Fruit fly (Drosophila melanogaster) whole organism, embryonic: ENCODE results near the gene Wdfy2.

Experiments used
- Atf6 ChIP-seq: fragments of 200-800 bp; sonication (Bioruptor generic); IDR thresholded peaks from 2 replicates; pipeline ENCODE4 v1.3.6; 2022; ENCODE audit warnings: missing biosample characterization, missing genetic modification characterization
- BEAF-32 ChIP-seq: fragments of 200-800 bp; sonication (Bioruptor generic); optimal IDR thresholded peaks from 3 replicates; lab custom pipeline; 2017; ENCODE audit warnings: missing biosample characterization, missing genetic modification characterization, mild to moderate bottlenecking, moderate library complexity, missing genetic modification reagents
- CG11093 ChIP-seq: fragments of 200-800 bp; sonication (Bioruptor generic); IDR thresholded peaks from 3 replicates; pipeline ENCODE4 v1.3.6; 2022; ENCODE audit warnings: missing biosample characterization, missing genetic modification characterization
- CG11398 ChIP-seq: fragments of 200-800 bp; sonication (Bioruptor generic); optimal IDR thresholded peaks from 2 replicates; lab custom pipeline; 2016; ENCODE audit warnings: missing biosample characterization, missing genetic modification characterization
- CG11560 ChIP-seq: fragments of 200-800 bp; sonication (Bioruptor generic); IDR thresholded peaks from 3 replicates; pipeline ENCODE4 v1.3.6; 2022; ENCODE audit warnings: missing biosample characterization, missing genetic modification characterization
- CG12659 ChIP-seq: fragments of 200-800 bp; sonication (Bioruptor generic); optimal IDR thresholded peaks from 3 replicates; lab custom pipeline; 2017; ENCODE audit warnings: mild to moderate bottlenecking, missing biosample characterization, missing genetic modification reagents, missing genetic modification characterization
- CG12744 ChIP-seq: fragments of 200-800 bp; sonication (Bioruptor generic); optimal IDR thresholded peaks from 2 replicates; lab custom pipeline; 2016; ENCODE audit warnings: missing biosample characterization, missing genetic modification characterization
- CG13287 ChIP-seq: fragments of 200-800 bp; sonication (Bioruptor generic); IDR thresholded peaks from 2 replicates; pipeline ENCODE4 v1.3.6; 2022; ENCODE audit warnings: missing biosample characterization, missing genetic modification characterization; ENCODE audit not compliant: partially characterized antibody
- CG14710 ChIP-seq: fragments of 200-800 bp; sonication (Bioruptor generic); optimal IDR thresholded peaks from 3 replicates; lab custom pipeline; 2019; ENCODE audit warnings: missing biosample characterization, mild to moderate bottlenecking, missing genetic modification characterization, moderate library complexity
- CG15073 ChIP-seq: fragments of 200-800 bp; sonication (Bioruptor generic); optimal IDR thresholded peaks from 2 replicates; lab custom pipeline; 2016; ENCODE audit warnings: missing biosample characterization, missing genetic modification characterization
- CG15696 ChIP-seq: fragments of 200-800 bp; sonication (Bioruptor generic); optimal IDR thresholded peaks from 2 replicates; lab custom pipeline; 2019; ENCODE audit warnings: missing biosample characterization, mild to moderate bottlenecking, missing genetic modification characterization, moderate library complexity
- CG16779 ChIP-seq: fragments of 200-800 bp; sonication (Bioruptor generic); IDR thresholded peaks from 2 replicates; pipeline ENCODE4 v1.3.6; 2022; ENCODE audit warnings: missing biosample characterization, missing genetic modification characterization
- CG17612 ChIP-seq: fragments of 200-800 bp; sonication (Bioruptor generic); IDR thresholded peaks from 2 replicates; pipeline ENCODE4 v1.3.6; 2022; ENCODE audit warnings: missing biosample characterization, missing genetic modification characterization
- CG2889 ChIP-seq: fragments of 200-800 bp; sonication (Bioruptor generic); IDR thresholded peaks from 3 replicates; pipeline ENCODE4 v1.3.6; 2022; ENCODE audit warnings: missing biosample characterization, missing genetic modification characterization
- CG3065 ChIP-seq: fragments of 200-800 bp; sonication (Bioruptor generic); optimal IDR thresholded peaks from 2 replicates; lab custom pipeline; 2016; ENCODE audit warnings: missing biosample characterization, missing genetic modification characterization
- CG31224 ChIP-seq: fragments of 200-800 bp; sonication (Bioruptor generic); IDR thresholded peaks from 2 replicates; pipeline ENCODE4 v1.3.6; 2022; ENCODE audit warnings: missing biosample characterization, missing genetic modification characterization
- CG32532 ChIP-seq: fragments of 200-800 bp; sonication (Bioruptor generic); IDR thresholded peaks from 2 replicates; pipeline ENCODE4 v1.3.6; 2022; ENCODE audit warnings: missing biosample characterization, missing genetic modification characterization
- CG32772 ChIP-seq: fragments of 200-800 bp; sonication (Bioruptor generic); IDR thresholded peaks from 2 replicates; pipeline ENCODE4 v1.3.6; 2022; ENCODE audit warnings: missing biosample characterization, missing genetic modification characterization
- CG34224 ChIP-seq: fragments of 200-800 bp; sonication (Bioruptor generic); IDR thresholded peaks from 3 replicates; pipeline ENCODE4 v1.3.6; 2022; ENCODE audit warnings: missing biosample characterization, missing genetic modification characterization; ENCODE audit not compliant: partially characterized antibody
- CG4707 ChIP-seq: fragments of 200-800 bp; sonication (Bioruptor generic); optimal IDR thresholded peaks from 2 replicates; lab custom pipeline; 2018; ENCODE audit warnings: missing biosample characterization, mild to moderate bottlenecking, missing genetic modification characterization, moderate library complexity
- CG6654 ChIP-seq: fragments of 200-800 bp; sonication (Bioruptor generic); optimal IDR thresholded peaks from 2 replicates; lab custom pipeline; 2017; ENCODE audit warnings: missing biosample characterization, mild to moderate bottlenecking, missing genetic modification characterization
- Dll ChIP-seq: fragments of 200-800 bp; sonication (Bioruptor generic); IDR thresholded peaks from 4 replicates; pipeline ENCODE4 v1.3.6; 2022; ENCODE audit warnings: missing biosample characterization, missing genetic modification characterization; ENCODE audit not compliant: partially characterized antibody
- Dref ChIP-seq: fragments of 200-800 bp; sonication (Bioruptor generic); IDR thresholded peaks from 2 replicates; pipeline ENCODE4 v1.3.6; 2022; ENCODE audit warnings: missing biosample characterization, missing genetic modification characterization
- H15 ChIP-seq: fragments of 200-800 bp; sonication (Bioruptor generic); IDR thresholded peaks from 3 replicates; pipeline ENCODE4 v1.3.6; 2022; ENCODE audit warnings: missing biosample characterization, missing genetic modification characterization
- Hr39 ChIP-seq: fragments of >200 bp; optimal IDR thresholded peaks from 2 replicates; lab custom pipeline; 2017
- Hr51 ChIP-seq, 2 experiments: fragments of 200-800 bp; sonication (Bioruptor generic); optimal IDR thresholded peaks; 2 replicates in 1 of 2; 3 replicates in 1 of 2; lab custom pipeline; 2016 to 2018; ENCODE audit warnings: missing biosample characterization in 2 of 2, missing genetic modification characterization in 2 of 2, mild to moderate bottlenecking in 1 of 2, moderate library complexity in 1 of 2
- MBD-R2 ChIP-seq: fragments of 200-800 bp; sonication (Bioruptor generic); IDR thresholded peaks from 2 replicates; pipeline ENCODE4 v1.3.6; 2022; ENCODE audit warnings: missing biosample characterization, missing genetic modification characterization
- MESR4 ChIP-seq: fragments of 200-800 bp; sonication (Bioruptor generic); optimal IDR thresholded peaks from 2 replicates; lab custom pipeline; 2018; ENCODE audit warnings: missing biosample characterization, mild to moderate bottlenecking, missing genetic modification characterization, moderate library complexity
- Nf-YB ChIP-seq: fragments of 200-800 bp; sonication (Bioruptor generic); optimal IDR thresholded peaks from 3 replicates; lab custom pipeline; 2019; ENCODE audit warnings: missing biosample characterization, mild to moderate bottlenecking, missing genetic modification characterization, moderate library complexity
- Rx ChIP-seq: fragments of 200-800 bp; sonication (Bioruptor generic); IDR thresholded peaks from 2 replicates; pipeline ENCODE4 v1.3.6; 2022; ENCODE audit warnings: missing biosample characterization, missing genetic modification characterization
- Scr ChIP-seq: fragments of 200-800 bp; sonication (Bioruptor generic); IDR thresholded peaks from 2 replicates; pipeline ENCODE4 v1.3.6; 2022; ENCODE audit warnings: missing biosample characterization, missing genetic modification characterization; ENCODE audit not compliant: partially characterized antibody
- Side ChIP-seq: fragments of 200-800 bp; sonication (Bioruptor generic); optimal IDR thresholded peaks from 2 replicates; lab custom pipeline; 2016; ENCODE audit warnings: missing biosample characterization, missing genetic modification characterization
- Sry-δ ChIP-seq: fragments of 200-800 bp; sonication (Bioruptor generic); optimal IDR thresholded peaks from 2 replicates; lab custom pipeline; 2016; ENCODE audit warnings: missing biosample characterization, missing genetic modification characterization
- Xrp1 ChIP-seq: fragments of 200-800 bp; sonication (Bioruptor generic); IDR thresholded peaks from 2 replicates; pipeline ENCODE4 v1.3.6; 2022; ENCODE audit warnings: missing biosample characterization, missing genetic modification characterization
- disco-r ChIP-seq: fragments of 200-800 bp; sonication (Bioruptor generic); optimal IDR thresholded peaks from 2 replicates; lab custom pipeline; 2016; ENCODE audit warnings: missing biosample characterization, missing genetic modification characterization
- dm ChIP-seq: fragments of 200-800 bp; sonication (Bioruptor generic); optimal IDR thresholded peaks from 3 replicates; lab custom pipeline; 2016; ENCODE audit warnings: missing biosample characterization, missing genetic modification characterization
- esg ChIP-seq: fragments of 200-800 bp; sonication (Bioruptor generic); conservative IDR thresholded peaks from 2 replicates; pipeline ENCODE4 v1.3.6; 2022; ENCODE audit warnings: missing biosample characterization, missing genetic modification characterization
- ewg ChIP-seq: fragments of 200-800 bp; sonication (Bioruptor generic); optimal IDR thresholded peaks from 3 replicates; lab custom pipeline; 2017; ENCODE audit warnings: mild to moderate bottlenecking, missing biosample characterization, missing genetic modification reagents, missing genetic modification characterization
- hkb ChIP-seq, 2 experiments: fragments of 200-800 bp in 1 of 2; fragments of >200 bp in 1 of 2; sonication (Bioruptor generic) in 1 of 2; IDR thresholded peaks in 1 of 2; optimal IDR thresholded peaks in 1 of 2; 2 replicates each; pipeline versions ENCODE4 v1.3.6 to Lab custom; 2017 to 2022; ENCODE audit warnings: missing biosample characterization in 1 of 2, missing genetic modification characterization in 1 of 2
- hth ChIP-seq: fragments of >200 bp; optimal IDR thresholded peaks from 2 replicates; lab custom pipeline; 2017; ENCODE audit warnings: inconsistent platforms
- lola ChIP-seq, 3 experiments: fragments of >200 bp in 2 of 3; fragments of 200-800 bp in 1 of 3; sonication (Bioruptor generic) in 1 of 3; optimal IDR thresholded peaks; 2 replicates each; lab custom pipeline; 2017 to 2019; ENCODE audit warnings: missing biosample characterization in 3 of 3, missing genetic modification characterization in 3 of 3, mild to moderate bottlenecking in 1 of 3, moderate library complexity in 1 of 3
- odd ChIP-seq: fragments of 200-800 bp; sonication (Bioruptor generic); optimal IDR thresholded peaks from 2 replicates; lab custom pipeline; 2017; ENCODE audit warnings: missing biosample characterization, mild to moderate bottlenecking, missing genetic modification characterization
- onecut ChIP-seq: fragments of 200-800 bp; sonication (Bioruptor generic); IDR thresholded peaks from 2 replicates; pipeline ENCODE4 v1.3.6; 2022; ENCODE audit warnings: missing biosample characterization, missing genetic modification characterization
- phol ChIP-seq: fragments of 200-800 bp; sonication (Bioruptor generic); optimal IDR thresholded peaks from 3 replicates; lab custom pipeline; 2018; ENCODE audit warnings: missing biosample characterization, mild to moderate bottlenecking, missing genetic modification characterization, moderate library complexity
- pzg ChIP-seq: fragments of 200-800 bp; sonication (Bioruptor generic); optimal IDR thresholded peaks from 3 replicates; lab custom pipeline; 2018; ENCODE audit warnings: missing biosample characterization, mild to moderate bottlenecking, missing genetic modification characterization, moderate library complexity
- sens-2 ChIP-seq: fragments of 200-800 bp; sonication (Bioruptor generic); IDR thresholded peaks from 2 replicates; pipeline ENCODE4 v1.3.6; 2022; ENCODE audit warnings: missing biosample characterization, missing genetic modification characterization
- sna ChIP-seq: fragments of 200-800 bp; sonication (Bioruptor generic); IDR thresholded peaks from 2 replicates; pipeline ENCODE4 v1.3.6; 2022; ENCODE audit warnings: missing biosample characterization, missing genetic modification characterization; ENCODE audit not compliant: partially characterized antibody

The Wdfy2 gene

dm6 chr2L:10430802-10431476 is 7.8 kb downstream of the Wdfy2 start, which contains the start of the genes Bug22 and TfIIB (continued):
- no peak for TF ChIP-seq H15
- TF ChIP-seq lola (GFP tag; optimal IDR thresholded peaks at IDR 0.05; lab: Kevin White, UChicago): peak in 1 of 3 experiments; percentile 54
- no peak for TF ChIP-seq hth (lab: Kevin White, UChicago)
- no peak for TF ChIP-seq CG4707 (GFP tag; lab: Kevin White, UChicago)
- peak; percentile 45 for TF ChIP-seq MESR4 (GFP tag; lab: Kevin White, UChicago)
- peak; percentile 51 for TF ChIP-seq Nf-YB (GFP tag; lab: Kevin White, UChicago)
- no peak for TF ChIP-seq disco-r (GFP tag; lab: Kevin White, UChicago)

DNA sequence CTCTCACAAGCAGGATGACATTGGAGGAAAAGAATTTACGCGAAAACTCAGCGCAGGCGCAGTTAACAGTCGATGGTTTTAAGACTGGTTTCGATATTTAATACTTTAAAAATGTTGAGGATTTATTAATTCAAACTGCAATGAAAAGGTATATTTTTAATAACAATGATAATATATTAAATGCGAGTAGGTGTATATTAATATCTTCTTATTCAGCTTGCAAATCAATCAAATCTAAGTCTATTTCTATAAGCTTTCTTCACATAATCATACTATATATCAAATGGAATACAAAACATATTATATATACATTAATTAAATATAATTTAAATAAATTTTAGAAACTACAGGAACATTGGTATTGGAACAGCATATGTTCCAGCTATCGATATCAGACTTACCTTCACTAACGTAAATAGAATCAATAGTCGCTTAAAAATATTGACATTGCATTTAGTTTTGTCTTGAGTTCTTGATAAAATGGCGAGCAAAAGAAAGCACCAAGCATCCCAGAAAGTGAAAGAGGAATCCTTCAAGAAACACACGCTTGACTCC is 12.6 kb downstream of the Wdfy2 start, which contains the start of the genes TBC1D16 and holn1:
TSS of gene TBC1D16 (minus strand) at position 51 of the 555 bp plus-strand sequence.
TSS of gene holn1 (plus strand) at position 390 of the 555 bp plus-strand sequence.
- TF ChIP-seq CG12659 (GFP tag; lab: Kevin White, UChicago) (peak; percentile 37), onecut (GFP tag; lab: Robert Waterston, UW) (peak; percentile 73), CG11093 (GFP tag; lab: Robert Waterston, UW) (no peak), BEAF-32 (peak; percentile 60), CG34224 (peak; percentile 45; the same call in 2 of the 3 replicates), Hr39 (no peak), Side (no peak), CG13287 (peak; percentile 78), sna (GFP tag; lab: Robert Waterston, UW) (0 out of 2 replicates have a peak, but pooled peaks have one; percentile 32), Atf6 (no peak), Dll (GFP tag; lab: Robert Waterston, UW) (peak; percentile 75), CG6654 (GFP tag; lab: Kevin White, UChicago) (no peak), CG32532 (GFP tag; lab: Robert Waterston, UW) (no peak), CG16779 (no peak), CG3065 (GFP tag; lab: Kevin White, UChicago) (no peak), odd (GFP tag; lab: Kevin White, UChicago) (no peak), ewg (GFP tag; lab: Kevin White, UChicago) (peak; percentile 85), dm (GFP tag; lab: Kevin White, UChicago) (no peak), CG31224 (no peak), CG2889 (GFP tag; lab: Robert Waterston, UW) (no peak), Rx (GFP tag; lab: Robert Waterston, UW) (no peak), Xrp1 (0 out of 2 replicates have a peak, but pooled peaks have one; percentile 25), Sry-δ (GFP tag; lab: Kevin White, UChicago) (peak; percentile 62), CG12744 (GFP tag; lab: Kevin White, UChicago) (no peak), esg (no peak), Dref (GFP tag; lab: Robert Waterston, UW) (peak; percentile 54), CG32772 (no peak), sens-2 (GFP tag; lab: Robert Waterston, UW) (no peak), phol (tag; lab: Kevin White, UChicago) (peak; percentile 5), Hr51 (GFP tag; optimal IDR thresholded peaks at IDR 0.05; lab: Kevin White, UChicago) (no peak), CG15696 (tag; lab: Kevin White, UChicago) (peak; percentile 29), pzg (GFP tag; lab: Kevin White, UChicago) (peak; percentile 13), CG17612 (GFP tag; lab: Robert Waterston, UW) (no peak), CG14710 (tag; lab: Kevin White, UChicago) (peak; percentile 37), CG11398 (GFP tag; lab: Kevin White, UChicago) (no peak), CG11560 (tag; lab: Robert Waterston, UW) (no peak), hkb (optimal IDR thresholded peaks at IDR 0.05; lab: Kevin White, UChicago) (no peak), hkb (GFP tag; IDR thresholded peaks at IDR 0.05; lab: Robert Waterston, UW) (no peak), MBD-R2 (GFP tag; lab: Robert Waterston, UW) (peak; percentile 50), Scr (GFP tag; lab: Robert Waterston, UW) (peak; percentile 71), CG15073 (GFP tag; lab: Kevin White, UChicago) (no peak)
